Worm (Caenorhabditis elegans) whole organism, L1 larva: ENCODE data around the gene C38H2.2.

ENCODE experiments used
- C04F5.9 ChIP-seq: sonication (generic microtip); optimal IDR thresholded peaks from 2 replicates; lab custom pipeline; 2016; ENCODE audit warnings: missing genetic modification characterization, missing compliant biosample characterization
- C16A3.4 ChIP-seq: fragments of 150-350 bp; optimal IDR thresholded peaks from 2 replicates; lab custom pipeline; 2014; ENCODE audit warnings: missing biosample characterization, missing genetic modification characterization
- C34B4.2 ChIP-seq: sonication (generic microtip); optimal IDR thresholded peaks from 2 replicates; lab custom pipeline; 2017; ENCODE audit warnings: mild to moderate bottlenecking, missing genetic modification characterization, missing compliant biosample characterization
- aha-1 ChIP-seq: fragments of 150-350 bp; optimal IDR thresholded peaks from 2 replicates; lab custom pipeline; 2014; ENCODE audit warnings: missing biosample characterization, missing genetic modification characterization
- aly-2 ChIP-seq: fragments of 150-350 bp; optimal IDR thresholded peaks from 2 replicates; lab custom pipeline; 2014; ENCODE audit warnings: missing biosample characterization, missing genetic modification characterization
- ama-1 ChIP-seq: fragments of 150-350 bp; optimal IDR thresholded peaks from 2 replicates; lab custom pipeline; 2014
- blmp-1 ChIP-seq: fragments of 150-350 bp; optimal IDR thresholded peaks from 2 replicates; lab custom pipeline; 2014; ENCODE audit warnings: missing biosample characterization, missing genetic modification characterization
- ceh-63 ChIP-seq: fragments of 200-800 bp; sonication (Bioruptor generic); optimal IDR thresholded peaks from 2 replicates; lab custom pipeline; 2018; ENCODE audit warnings: mild to moderate bottlenecking, missing genetic modification characterization, missing compliant biosample characterization
- ceh-82 ChIP-seq, 3 experiments: fragments of 150-350 bp in 1 of 3; sonication (generic microtip) in 2 of 3; optimal IDR thresholded peaks; 2 replicates each; lab custom pipeline; 2014 to 2017; ENCODE audit warnings: missing biosample characterization in 3 of 3, missing genetic modification characterization in 3 of 3
- ceh-88 ChIP-seq: fragments of 200-800 bp; sonication (Bioruptor generic); IDR thresholded peaks from 2 replicates; pipeline ENCODE4 v1.3.6; 2022; ENCODE audit warnings: missing genetic modification characterization, missing compliant biosample characterization
- ceh-90 ChIP-seq: sonication (generic microtip); optimal IDR thresholded peaks from 2 replicates; lab custom pipeline; 2016; ENCODE audit warnings: missing genetic modification characterization, missing compliant biosample characterization
- dpl-1 ChIP-seq, 3 experiments: fragments of 150-350 bp in 2 of 3; sonication (generic microtip) in 1 of 3; optimal IDR thresholded peaks; 2 replicates each; lab custom pipeline; 2014 to 2017; ENCODE audit warnings: missing biosample characterization in 3 of 3, missing genetic modification characterization in 3 of 3, missing genetic modification reagents in 3 of 3
- dsc-1 ChIP-seq: sonication (generic microtip); optimal IDR thresholded peaks from 2 replicates; lab custom pipeline; 2016; ENCODE audit warnings: mild to moderate bottlenecking, missing genetic modification characterization, missing compliant biosample characterization
- efl-3 ChIP-seq: fragments of 200-800 bp; sonication (Bioruptor generic); optimal IDR thresholded peaks from 2 replicates; lab custom pipeline; 2018; ENCODE audit warnings: mild to moderate bottlenecking, missing genetic modification characterization, missing compliant biosample characterization
- egl-13 ChIP-seq: sonication (generic microtip); optimal IDR thresholded peaks from 2 replicates; lab custom pipeline; 2016; ENCODE audit warnings: missing genotype, missing genetic modification reagents, missing genetic modification characterization, missing compliant biosample characterization
- elt-3 ChIP-seq, 6 experiments: fragments of 150-350 bp in 1 of 6; sonication (generic microtip); optimal IDR thresholded peaks; 2 replicates each; lab custom pipeline; 2017 to 2018; ENCODE audit warnings: missing biosample characterization in 6 of 6, missing genetic modification characterization in 6 of 6, inconsistent platforms in 1 of 6
- fkh-10 ChIP-seq: sonication (generic microtip); optimal IDR thresholded peaks from 2 replicates; lab custom pipeline; 2017; ENCODE audit warnings: missing biosample characterization, missing genetic modification reagents, missing genetic modification characterization
- fkh-4 ChIP-seq: sonication (generic microtip); optimal IDR thresholded peaks from 2 replicates; lab custom pipeline; 2016; ENCODE audit warnings: missing compliant biosample characterization, missing genetic modification characterization, borderline replicate concordance
- fos-1 ChIP-seq: fragments of 150-350 bp; optimal IDR thresholded peaks from 2 replicates; lab custom pipeline; 2014; ENCODE audit warnings: missing biosample characterization, missing genetic modification characterization
- hlh-17 ChIP-seq: fragments of 200-800 bp; sonication (Bioruptor generic); optimal IDR thresholded peaks from 2 replicates; lab custom pipeline; 2018; ENCODE audit warnings: missing genetic modification characterization, mild to moderate bottlenecking, missing compliant biosample characterization, moderate library complexity, borderline replicate concordance
- isw-1 ChIP-seq: fragments of 200-800 bp; sonication (Bioruptor generic); IDR thresholded peaks from 2 replicates; pipeline ENCODE4 v1.3.6; 2022; ENCODE audit warnings: missing genetic modification characterization, missing compliant biosample characterization
- lin-35 ChIP-seq, 2 experiments: fragments of 150-350 bp; optimal IDR thresholded peaks; 2 replicates each; lab custom pipeline; 2014; ENCODE audit warnings: missing biosample characterization in 2 of 2, missing genetic modification characterization in 2 of 2, missing genetic modification reagents in 2 of 2
- lin-39 ChIP-seq: fragments of 150-350 bp; optimal IDR thresholded peaks from 2 replicates; lab custom pipeline; 2014; ENCODE audit warnings: missing biosample characterization, missing genetic modification reagents, missing genetic modification characterization
- lir-3 ChIP-seq: sonication (generic microtip); optimal IDR thresholded peaks from 2 replicates; lab custom pipeline; 2016; ENCODE audit warnings: mild to moderate bottlenecking, missing genetic modification characterization, moderate library complexity, missing compliant biosample characterization; ENCODE audit not compliant: poor library complexity
- lsy-2 ChIP-seq, 2 experiments: fragments of 150-350 bp; optimal IDR thresholded peaks; 2 replicates each; lab custom pipeline; 2014; ENCODE audit warnings: missing biosample characterization in 2 of 2, missing genetic modification characterization in 2 of 2
- nhr-12 ChIP-seq: sonication (generic microtip); optimal IDR thresholded peaks from 2 replicates; lab custom pipeline; 2017; ENCODE audit warnings: missing biosample characterization, missing genetic modification characterization
- nhr-19 ChIP-seq: fragments of 200-800 bp; sonication (Bioruptor generic); conservative IDR thresholded peaks from 2 replicates; pipeline ENCODE4 v1.3.6; 2022; ENCODE audit warnings: missing genetic modification characterization, missing compliant biosample characterization
- nhr-237 ChIP-seq: fragments of 150-350 bp; optimal IDR thresholded peaks from 2 replicates; lab custom pipeline; 2014; ENCODE audit warnings: missing biosample characterization, missing genetic modification characterization
- nhr-28 ChIP-seq: fragments of 150-350 bp; optimal IDR thresholded peaks from 2 replicates; lab custom pipeline; 2014; ENCODE audit warnings: missing biosample characterization, missing genetic modification characterization
- nhr-47 ChIP-seq: sonication (generic microtip); optimal IDR thresholded peaks from 2 replicates; lab custom pipeline; 2016; ENCODE audit warnings: mild to moderate bottlenecking, missing genetic modification characterization, moderate library complexity, missing compliant biosample characterization
- nhr-76 ChIP-seq: sonication (generic microtip); optimal IDR thresholded peaks from 2 replicates; lab custom pipeline; 2017; ENCODE audit warnings: missing biosample characterization, missing genetic modification characterization
- nhr-90 ChIP-seq: sonication (generic microtip); optimal IDR thresholded peaks from 2 replicates; lab custom pipeline; 2016; ENCODE audit warnings: mild to moderate bottlenecking, missing genetic modification characterization, missing compliant biosample characterization; ENCODE audit not compliant: poor library complexity
- pag-3 ChIP-seq: sonication (generic microtip); optimal IDR thresholded peaks from 2 replicates; lab custom pipeline; 2017; ENCODE audit warnings: missing genetic modification characterization, mild to moderate bottlenecking, missing compliant biosample characterization, antibody characterized with exemption, borderline replicate concordance; ENCODE audit not compliant: insufficient read depth
- rnt-1 ChIP-seq: sonication (generic microtip); optimal IDR thresholded peaks from 2 replicates; lab custom pipeline; 2016; ENCODE audit warnings: mild to moderate bottlenecking, missing genetic modification characterization, moderate library complexity, missing compliant biosample characterization
- skn-1 ChIP-seq: fragments of 150-350 bp; optimal IDR thresholded peaks from 2 replicates; lab custom pipeline; 2014; ENCODE audit warnings: missing biosample characterization, missing genetic modification characterization
- sox-4 ChIP-seq: sonication (generic microtip); optimal IDR thresholded peaks from 2 replicates; lab custom pipeline; 2016; ENCODE audit warnings: missing genetic modification characterization, missing compliant biosample characterization
- sup-37 ChIP-seq: fragments of 200-800 bp; sonication (Bioruptor generic); optimal IDR thresholded peaks from 2 replicates; lab custom pipeline; 2018; ENCODE audit warnings: mild to moderate bottlenecking, missing genetic modification characterization, missing compliant biosample characterization
- swsn-7 ChIP-seq: sonication (generic microtip); optimal IDR thresholded peaks from 2 replicates; lab custom pipeline; 2016; ENCODE audit warnings: missing genetic modification characterization, missing compliant biosample characterization
- tbx-2 ChIP-seq: sonication (generic microtip); optimal IDR thresholded peaks from 2 replicates; lab custom pipeline; 2016; ENCODE audit warnings: missing genetic modification characterization, missing compliant biosample characterization
- tlp-1 ChIP-seq: fragments of 150-350 bp; optimal IDR thresholded peaks from 2 replicates; lab custom pipeline; 2014; ENCODE audit warnings: missing biosample characterization, missing genetic modification characterization
- unc-62 ChIP-seq: fragments of 150-350 bp; optimal IDR thresholded peaks from 2 replicates; lab custom pipeline; 2014; ENCODE audit warnings: missing biosample characterization, missing genetic modification reagents, missing genetic modification characterization
- unc-98 ChIP-seq: fragments of 200-800 bp; sonication (Bioruptor generic); IDR thresholded peaks from 2 replicates; pipeline ENCODE4 v1.3.6; 2022; ENCODE audit warnings: missing genetic modification characterization, missing compliant biosample characterization
- xbp-1 ChIP-seq: sonication (generic microtip); optimal IDR thresholded peaks from 2 replicates; lab custom pipeline; 2016; ENCODE audit warnings: missing genetic modification characterization, missing compliant biosample characterization
- zag-1 ChIP-seq: fragments of 150-350 bp; optimal IDR thresholded peaks from 2 replicates; lab custom pipeline; 2014; ENCODE audit warnings: missing biosample characterization, missing genetic modification characterization
- zip-4 ChIP-seq: fragments of 200-800 bp; sonication (Bioruptor generic); optimal IDR thresholded peaks from 2 replicates; lab custom pipeline; 2018; ENCODE audit warnings: mild to moderate bottlenecking, missing genetic modification characterization, moderate library complexity, missing compliant biosample characterization
- ztf-11 ChIP-seq, 2 experiments: sonication (generic microtip); optimal IDR thresholded peaks; 2 replicates each; lab custom pipeline; 2016 to 2017; ENCODE audit warnings: missing genetic modification characterization in 2 of 2, missing biosample characterization in 1 of 2, missing compliant biosample characterization in 1 of 2
- ztf-4 ChIP-seq: fragments of 150-350 bp; optimal IDR thresholded peaks from 2 replicates; lab custom pipeline; 2014; ENCODE audit warnings: missing biosample characterization, missing genetic modification characterization

C38H2.2 gene

DNA sequence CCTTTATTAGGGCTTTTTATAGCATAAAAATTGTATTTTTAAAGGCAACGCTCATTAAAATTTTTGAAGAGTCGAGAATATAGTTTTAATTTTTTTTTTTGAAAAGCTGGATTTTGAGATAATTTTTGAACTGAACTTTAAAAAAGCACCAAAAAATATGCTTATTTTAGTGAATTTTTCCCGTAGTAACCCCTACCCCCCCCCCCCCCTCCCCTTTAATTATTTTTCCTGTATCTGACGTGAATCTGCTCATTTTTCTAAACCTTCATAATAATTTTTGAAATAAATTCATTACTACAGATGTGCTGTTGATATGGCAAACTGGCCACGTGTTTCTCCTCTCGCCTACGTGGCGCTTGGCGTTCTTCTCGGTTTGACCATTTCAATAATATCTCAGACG, at the start of gene C38H2.2:
C38H2.2 (plus strand) TSS at position 301 of the 400 bp plus-strand sequence.
- TF ChIP-seq ama-1 (lab: Kevin White, UChicago) (no peak), C34B4.2 (no peak), lin-39 (tag; lab: Kevin White, UChicago) (no peak), nhr-19 (GFP tag; lab: Robert Waterston, UW) (no peak), lin-35 (GFP tag; optimal IDR thresholded peaks at IDR 0.05; lab: Kevin White, UChicago) (no peak), ztf-4 (tag; lab: Kevin White, UChicago) (no peak)

DNA sequence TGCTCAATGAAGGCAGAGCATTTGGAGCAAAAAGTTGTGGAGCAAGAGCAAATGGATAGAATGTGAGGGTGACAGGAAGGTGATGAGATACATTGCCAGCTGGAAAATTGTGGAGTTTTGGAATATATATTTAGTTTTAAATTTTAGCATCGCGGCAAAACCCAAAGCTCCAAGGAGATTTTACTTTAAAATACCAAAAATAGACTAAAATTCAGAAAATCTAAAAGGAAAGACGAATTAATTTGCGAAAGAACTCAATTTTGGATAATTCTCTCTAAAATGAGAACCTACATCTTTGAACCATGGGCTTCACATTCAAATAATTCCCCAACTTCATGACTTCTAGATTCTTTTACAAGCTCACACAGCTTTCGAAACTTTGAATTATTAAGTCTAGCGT, 49.0 kb upstream of the C38H2.2 start, which contains the start of gene T07C4.12:
T07C4.12 (minus strand) TSS at position 101 of the 400 bp plus-strand sequence.
- TF ChIP-seq aha-1 (tag; lab: Kevin White, UChicago) = no peak
- TF ChIP-seq efl-3 (GFP tag; lab: Kevin White, UChicago) = no peak

DNA sequence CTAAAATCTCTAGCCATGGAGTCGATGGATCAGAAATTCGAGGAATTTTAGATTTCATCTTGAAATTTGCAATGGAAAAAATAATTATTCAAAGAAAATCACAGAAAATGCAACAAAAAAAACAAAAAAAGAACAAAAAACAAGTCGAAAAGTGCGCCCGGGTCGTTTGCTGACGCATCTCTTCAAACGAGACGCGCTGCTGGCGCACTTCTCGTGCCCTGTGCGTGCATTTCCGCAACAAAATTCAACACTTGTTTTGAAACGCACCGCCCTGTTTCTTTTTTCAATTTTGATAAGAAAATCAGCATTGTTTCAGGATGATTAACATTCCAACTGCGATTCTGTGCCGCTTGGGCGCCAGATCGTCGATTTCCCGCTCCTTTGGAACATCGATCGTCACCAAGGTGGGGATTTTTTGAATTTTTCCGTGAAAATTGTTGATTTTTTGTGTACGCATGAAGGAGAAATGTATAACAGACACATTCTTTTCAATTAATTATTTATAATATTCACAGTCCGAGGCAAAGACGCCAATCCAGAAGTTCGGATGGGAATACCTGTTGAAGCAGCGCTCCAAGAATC, 47.5 kb upstream of the C38H2.2 start, which contains the start of the genes jmjd-4 and mev-1:
jmjd-4 (minus strand) TSS at position 58 of the 582 bp plus-strand sequence.
mev-1 (plus strand) TSS at position 317 of the 582 bp plus-strand sequence.
- TF ChIP-seq isw-1 (GFP tag; lab: Robert Waterston, UW) = peak; percentile 78
- TF ChIP-seq C04F5.9 = peak; percentile 65
- no peak for TF ChIP-seq ceh-63 (GFP tag; lab: Kevin White, UChicago)
- no peak for TF ChIP-seq hlh-17
- peak; percentile 48 for TF ChIP-seq fkh-4
- TF ChIP-seq swsn-7 (tag; lab: Kevin White, UChicago) = peak; percentile 89
- TF ChIP-seq sox-4 (tag; lab: Kevin White, UChicago) = peak; percentile 41
- peak; percentile 94 for TF ChIP-seq nhr-47 (tag; lab: Kevin White, UChicago)
- TF ChIP-seq lsy-2 (tag; optimal IDR thresholded peaks at IDR 0.05; lab: Kevin White, UChicago) = peak; percentile 90 to 93
- TF ChIP-seq ama-1 (lab: Kevin White, UChicago) = no peak
- peak; percentile 10 for TF ChIP-seq fkh-10 (GFP tag; lab: Kevin White, UChicago)
- TF ChIP-seq C34B4.2 = no peak
- peak; percentile 81 for TF ChIP-seq sup-37 (GFP tag; lab: Kevin White, UChicago)
- TF ChIP-seq ceh-82 (tag; optimal IDR thresholded peaks at IDR 0.05; lab: Kevin White, UChicago) = peak; percentile 81 to 92 (median 91)
- TF ChIP-seq pag-3 (tag; lab: Kevin White, UChicago) = no peak
- TF ChIP-seq tbx-2 (tag; lab: Kevin White, UChicago) = peak; percentile 85
- peak; percentile 96 for TF ChIP-seq rnt-1 (tag; lab: Kevin White, UChicago)
- peak in 1 of 2 experiments; percentile 69 for TF ChIP-seq ztf-11 (tag; optimal IDR thresholded peaks at IDR 0.05; lab: Kevin White, UChicago)
- no peak for TF ChIP-seq nhr-12
- no peak for TF ChIP-seq nhr-237 (tag; lab: Kevin White, UChicago)
- TF ChIP-seq dsc-1 (tag; lab: Kevin White, UChicago) = peak; percentile 92
- no peak for TF ChIP-seq tlp-1 (tag; lab: Kevin White, UChicago)
- TF ChIP-seq aly-2 (tag; lab: Kevin White, UChicago) = peak; percentile 51
- no peak; the same call in 1 of the 2 replicates for TF ChIP-seq unc-98 (GFP tag; lab: Robert Waterston, UW)
- TF ChIP-seq skn-1 = peak; percentile 86
- no peak for TF ChIP-seq nhr-28 (tag; lab: Kevin White, UChicago)
- no peak for TF ChIP-seq nhr-76 (tag; lab: Kevin White, UChicago)
- peak; percentile 33 for TF ChIP-seq lir-3 (tag; lab: Kevin White, UChicago)
- TF ChIP-seq elt-3 (tag; optimal IDR thresholded peaks at IDR 0.05; lab: Kevin White, UChicago) = peak in 2 of 6 experiments; percentile 73 to 76
- peak; percentile 91 for TF ChIP-seq nhr-90
- no peak for TF ChIP-seq unc-62 (GFP tag; lab: Kevin White, UChicago)
- peak; percentile 72 for TF ChIP-seq fos-1
- TF ChIP-seq zip-4 (GFP tag; lab: Kevin White, UChicago) = peak; percentile 80
- TF ChIP-seq egl-13 (tag; lab: Kevin White, UChicago) = peak; percentile 63
- TF ChIP-seq dpl-1 (GFP tag; optimal IDR thresholded peaks at IDR 0.05; lab: Kevin White, UChicago) = peak; percentile 84 to 87 (median 86)
- TF ChIP-seq C16A3.4 (tag; lab: Kevin White, UChicago) = peak; percentile 72
- TF ChIP-seq ceh-88 (GFP tag; lab: Robert Waterston, UW) = peak; percentile 45; the same call in 1 of the 2 replicates
- TF ChIP-seq zag-1 (tag; lab: Kevin White, UChicago) = no peak
- peak; percentile 56 for TF ChIP-seq ceh-90 (tag; lab: Kevin White, UChicago)
- peak; percentile 89 for TF ChIP-seq nhr-19 (GFP tag; lab: Robert Waterston, UW)
- TF ChIP-seq blmp-1 (tag; lab: Kevin White, UChicago) = peak; percentile 50
- TF ChIP-seq xbp-1 (tag; lab: Kevin White, UChicago) = peak; percentile 86
